Fruit fly (Drosophila melanogaster): ENCODE measurements around the gene eIF3a.

DNA sequence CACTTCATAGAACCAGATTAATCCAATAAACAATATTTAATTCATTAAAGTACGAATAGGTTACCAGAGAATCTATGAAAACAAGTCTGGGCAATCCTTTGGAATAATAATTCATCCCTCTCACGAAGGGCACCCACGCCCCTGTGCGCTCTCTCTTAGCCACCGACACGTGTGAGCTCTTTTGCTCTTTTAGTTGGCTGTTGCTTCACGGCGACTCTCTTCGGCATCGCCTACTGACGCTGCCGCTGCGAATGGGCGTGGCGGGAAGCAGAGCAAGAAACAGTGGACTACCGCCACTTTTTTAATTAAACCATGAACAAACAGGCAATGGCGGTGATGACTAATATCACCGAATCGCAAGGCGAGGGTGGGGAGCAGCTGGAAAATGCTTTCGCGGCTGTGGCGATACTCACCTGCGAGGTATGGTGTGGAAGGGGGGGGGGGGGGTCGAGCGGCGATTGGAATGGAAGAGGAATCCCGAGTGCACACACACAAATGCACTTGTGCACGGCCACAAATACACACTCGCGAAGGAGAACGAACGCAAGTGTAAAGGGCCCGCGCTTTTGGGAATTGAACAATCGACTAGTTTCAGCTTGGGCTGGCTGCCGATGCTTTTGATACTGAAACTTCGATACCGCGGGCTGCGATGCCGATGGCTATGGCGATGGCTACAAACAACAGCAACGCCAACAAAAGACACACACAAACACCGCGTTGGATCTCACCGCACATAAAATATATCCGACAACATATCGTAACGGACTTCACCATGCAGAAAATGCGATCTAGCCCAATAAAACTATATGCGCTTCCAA lies 44.7 kb upstream of the eIF3a start:
- TF ChIP-seq CTCF (optimal IDR thresholded peaks at IDR 0.05) (no peak), CG8478 (optimal IDR thresholded peaks at IDR 0.05) (no peak)

Data from S2 (cell line).